Worm (Caenorhabditis elegans) whole organism, young adult: ENCODE results near the gene C56G2.5.

Source experiments
- B0261.1 ChIP-seq: sonication (generic microtip); optimal IDR thresholded peaks from 2 replicates; lab custom pipeline; 2016; ENCODE audit warnings: mild to moderate bottlenecking, missing genetic modification characterization, moderate library complexity, missing compliant biosample characterization
- C06A6.2 ChIP-seq: fragments of 200-800 bp; sonication (Bioruptor generic); conservative IDR thresholded peaks from 2 replicates; pipeline ENCODE4 v1.3.6; 2022; ENCODE audit warnings: missing genetic modification characterization, missing compliant biosample characterization
- F22D6.2 ChIP-seq: sonication (generic microtip); optimal IDR thresholded peaks from 2 replicates; lab custom pipeline; 2016; ENCODE audit warnings: mild to moderate bottlenecking, missing genetic modification characterization, missing compliant biosample characterization
- F23B12.7 ChIP-seq: sonication (generic microtip); optimal IDR thresholded peaks from 2 replicates; lab custom pipeline; 2017; ENCODE audit warnings: missing genetic modification characterization, mild to moderate bottlenecking, missing compliant biosample characterization, antibody characterized with exemption, moderate library complexity; ENCODE audit not compliant: insufficient read depth
- F33H1.4 ChIP-seq: fragments of 200-800 bp; sonication (Bioruptor generic); IDR thresholded peaks from 2 replicates; pipeline ENCODE4 v1.3.6; 2022; ENCODE audit warnings: missing genetic modification reagents, missing genetic modification characterization, missing compliant biosample characterization
- F49E8.2 ChIP-seq: sonication (generic microtip); optimal IDR thresholded peaks from 3 replicates; lab custom pipeline; 2017; ENCODE audit warnings: missing genetic modification characterization, mild to moderate bottlenecking, missing compliant biosample characterization, antibody characterized with exemption, moderate library complexity; ENCODE audit not compliant: insufficient read depth
- F52B5.7 ChIP-seq: sonication (generic microtip); optimal IDR thresholded peaks from 2 replicates; lab custom pipeline; 2016; ENCODE audit warnings: mild to moderate bottlenecking, missing genetic modification characterization, missing compliant biosample characterization
- K12H6.12 ChIP-seq: fragments of 200-800 bp; sonication (Bioruptor generic); optimal IDR thresholded peaks from 2 replicates; lab custom pipeline; 2018; ENCODE audit warnings: mild to moderate bottlenecking, missing genetic modification characterization, missing compliant biosample characterization
- Y53G8AR.9 ChIP-seq: fragments of 200-800 bp; sonication (Bioruptor generic); conservative IDR thresholded peaks from 2 replicates; pipeline ENCODE4 v1.3.6; 2022; ENCODE audit warnings: missing genetic modification reagents, missing genetic modification characterization, missing compliant biosample characterization
- ZK185.1 ChIP-seq: sonication (generic microtip); optimal IDR thresholded peaks from 2 replicates; lab custom pipeline; 2016; ENCODE audit warnings: mild to moderate bottlenecking, missing genetic modification characterization, missing compliant biosample characterization; ENCODE audit not compliant: poor library complexity, severe bottlenecking
- atf-7 ChIP-seq: sonication (generic microtip); optimal IDR thresholded peaks from 2 replicates; lab custom pipeline; 2017; ENCODE audit warnings: mild to moderate bottlenecking, missing genetic modification characterization, missing compliant biosample characterization
- cebp-1 ChIP-seq, 2 experiments: fragments of 200-800 bp in 1 of 2; sonication (Bioruptor generic) in 1 of 2; sonication (generic microtip) in 1 of 2; IDR thresholded peaks in 1 of 2; optimal IDR thresholded peaks in 1 of 2; 2 replicates each; pipeline versions ENCODE4 v1.3.6 to Lab custom; 2017 to 2022; ENCODE audit warnings: missing compliant biosample characterization in 2 of 2, missing genetic modification characterization in 2 of 2, mild to moderate bottlenecking in 1 of 2, missing genetic modification reagents in 1 of 2, moderate library complexity in 1 of 2
- ceh-27 ChIP-seq: fragments of 200-800 bp; sonication (Bioruptor generic); optimal IDR thresholded peaks from 2 replicates; lab custom pipeline; 2018; ENCODE audit warnings: mild to moderate bottlenecking, missing genetic modification characterization, moderate library complexity, missing compliant biosample characterization
- dox-1 ChIP-seq: fragments of 200-800 bp; sonication (Bioruptor generic); IDR thresholded peaks from 2 replicates; pipeline ENCODE4 v1.3.6; 2022; ENCODE audit warnings: missing genetic modification reagents, missing genetic modification characterization, missing compliant biosample characterization
- ekl-4 ChIP-seq: fragments of 200-800 bp; sonication (Bioruptor generic); IDR thresholded peaks from 2 replicates; pipeline ENCODE4 v1.3.6; 2022; ENCODE audit warnings: missing genetic modification reagents, missing genetic modification characterization, missing compliant biosample characterization
- gei-17 ChIP-seq: fragments of 200-800 bp; sonication (Bioruptor generic); optimal IDR thresholded peaks from 2 replicates; lab custom pipeline; 2018; ENCODE audit warnings: mild to moderate bottlenecking, missing genetic modification characterization, missing compliant biosample characterization
- hlh-26 ChIP-seq: fragments of 200-800 bp; sonication (Bioruptor generic); conservative IDR thresholded peaks from 2 replicates; pipeline ENCODE4 v1.3.6; 2022; ENCODE audit warnings: missing genetic modification reagents, missing genetic modification characterization, missing compliant biosample characterization
- hsf-1 ChIP-seq: fragments of 200-800 bp; sonication (Bioruptor generic); IDR thresholded peaks from 2 replicates; pipeline ENCODE4 v1.3.6; 2022; ENCODE audit warnings: missing genetic modification reagents, missing genetic modification characterization, missing compliant biosample characterization
- let-607 ChIP-seq, 2 experiments: fragments of 200-800 bp in 1 of 2; sonication (Bioruptor generic) in 1 of 2; sonication (generic microtip) in 1 of 2; optimal IDR thresholded peaks; 2 replicates each; lab custom pipeline; 2016 to 2018; ENCODE audit warnings: mild to moderate bottlenecking in 2 of 2, missing compliant biosample characterization in 2 of 2, missing genetic modification characterization in 2 of 2, moderate library complexity in 2 of 2, missing genotype in 1 of 2
- lin-40 ChIP-seq: sonication (generic microtip); optimal IDR thresholded peaks from 2 replicates; lab custom pipeline; 2016; ENCODE audit warnings: missing genetic modification characterization, mild to moderate bottlenecking, missing compliant biosample characterization, missing genotype, missing genetic modification reagents
- lir-1 ChIP-seq: fragments of 200-800 bp; sonication (Bioruptor generic); conservative IDR thresholded peaks from 2 replicates; pipeline ENCODE4 v1.3.6; 2022; ENCODE audit warnings: missing genetic modification reagents, missing genetic modification characterization, missing compliant biosample characterization
- lsy-27 ChIP-seq: sonication (generic microtip); optimal IDR thresholded peaks from 2 replicates; lab custom pipeline; 2017; ENCODE audit warnings: missing genetic modification characterization, mild to moderate bottlenecking, missing compliant biosample characterization, antibody characterized with exemption, missing genotype, borderline replicate concordance; ENCODE audit not compliant: insufficient read depth
- madf-10 ChIP-seq: sonication (generic microtip); optimal IDR thresholded peaks from 2 replicates; lab custom pipeline; 2016; ENCODE audit warnings: mild to moderate bottlenecking, missing genetic modification characterization, missing compliant biosample characterization
- mes-4 ChIP-seq: sonication (generic microtip); optimal IDR thresholded peaks from 2 replicates; lab custom pipeline; 2016; ENCODE audit warnings: missing genotype, missing genetic modification characterization, missing compliant biosample characterization
- nfya-1 ChIP-seq: sonication (generic microtip); optimal IDR thresholded peaks from 2 replicates; lab custom pipeline; 2017; ENCODE audit warnings: antibody characterized with exemption, missing compliant biosample characterization, missing genetic modification characterization, borderline replicate concordance; ENCODE audit not compliant: insufficient read depth
- nfyb-1 ChIP-seq: fragments of 200-800 bp; sonication (Bioruptor generic); IDR thresholded peaks from 2 replicates; pipeline ENCODE4 v1.3.6; 2022; ENCODE audit warnings: missing genetic modification reagents, missing genetic modification characterization, missing compliant biosample characterization
- nhr-80 ChIP-seq: sonication (generic microtip); optimal IDR thresholded peaks from 2 replicates; lab custom pipeline; 2016; ENCODE audit warnings: missing genetic modification characterization, missing compliant biosample characterization
- pbrm-1 ChIP-seq: fragments of 200-800 bp; sonication (Bioruptor generic); IDR thresholded peaks from 2 replicates; pipeline ENCODE4 v1.3.6; 2022; ENCODE audit warnings: missing genetic modification reagents, missing genetic modification characterization, missing compliant biosample characterization
- snpc-4 ChIP-seq, 5 experiments: fragments of 150-350 bp in 1 of 5; sonication (generic microtip) in 4 of 5; optimal IDR thresholded peaks; 2 replicates each; lab custom pipeline; 2014 to 2018; ENCODE audit warnings: missing genetic modification characterization in 5 of 5, missing biosample characterization in 3 of 5, antibody characterized with exemption in 2 of 5, mild to moderate bottlenecking in 2 of 5, missing compliant biosample characterization in 2 of 5, missing genotype in 2 of 5, moderate library complexity in 2 of 5, missing genetic modification reagents in 1 of 5
- tbp1 ChIP-seq: fragments of 200-800 bp; sonication (Bioruptor generic); optimal IDR thresholded peaks from 2 replicates; lab custom pipeline; 2018; ENCODE audit warnings: mild to moderate bottlenecking, missing genetic modification characterization, missing compliant biosample characterization
- tbx-9 ChIP-seq: sonication (generic microtip); optimal IDR thresholded peaks from 2 replicates; lab custom pipeline; 2016; ENCODE audit warnings: borderline replicate concordance, missing genetic modification characterization, inconsistent platforms, missing compliant biosample characterization
- unc-62 ChIP-seq: fragments of 150-350 bp; optimal IDR thresholded peaks from 2 replicates; lab custom pipeline; 2014; ENCODE audit warnings: missing biosample characterization, missing genetic modification reagents, missing genetic modification characterization
- zfh-2 ChIP-seq: fragments of 200-800 bp; sonication (Bioruptor generic); conservative IDR thresholded peaks from 2 replicates; pipeline ENCODE4 v1.3.6; 2022; ENCODE audit warnings: missing genetic modification reagents, missing genetic modification characterization, missing compliant biosample characterization
- ztf-22 ChIP-seq: fragments of 200-800 bp; sonication (Bioruptor generic); optimal IDR thresholded peaks from 2 replicates; lab custom pipeline; 2018; ENCODE audit warnings: mild to moderate bottlenecking, missing genetic modification characterization, moderate library complexity, missing compliant biosample characterization
- ztf-25 ChIP-seq: fragments of 200-800 bp; sonication (Bioruptor generic); IDR thresholded peaks from 2 replicates; pipeline ENCODE4 v1.3.6; 2022; ENCODE audit warnings: missing genetic modification reagents, missing genetic modification characterization, missing compliant biosample characterization

The C56G2.5 gene

DNA sequence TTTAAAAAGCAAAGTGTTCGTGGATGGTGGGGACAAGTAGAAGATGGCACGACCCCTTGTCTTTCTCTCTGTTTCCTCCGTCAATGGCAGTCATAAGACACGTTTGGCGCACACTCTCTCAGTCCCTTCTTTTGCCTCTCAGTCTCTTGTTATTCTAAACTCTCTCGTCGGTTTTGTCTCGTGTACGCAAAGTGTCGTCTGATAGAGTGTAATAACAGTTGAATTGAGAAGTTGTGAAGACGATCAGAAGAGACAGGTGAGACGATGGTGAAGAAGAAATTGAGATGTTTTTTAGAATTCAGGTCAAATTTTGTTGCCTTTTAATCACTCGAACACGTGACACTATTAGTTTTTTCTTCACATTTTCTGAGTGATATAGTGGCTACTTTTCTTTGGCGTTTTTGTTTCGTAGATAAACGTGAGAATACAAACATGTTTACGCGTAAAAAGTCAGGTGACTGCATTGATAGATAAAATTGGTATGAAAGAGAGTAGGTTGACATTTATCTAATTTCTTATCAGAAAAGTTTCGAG is 20.9 kb downstream of the C56G2.5 start, which contains the start of gene F47D12.9 (continued):
- TF ChIP-seq pbrm-1 (GFP tag; lab: Robert Waterston, UW) (0 out of 2 replicates have a peak, but pooled peaks have one; percentile 46), F22D6.2 (tag; lab: Kevin White, UChicago) (peak; percentile 30), hsf-1 (GFP tag; lab: Robert Waterston, UW) (no peak), atf-7 (tag; lab: Kevin White, UChicago) (no peak), dox-1 (GFP tag; lab: Robert Waterston, UW) (peak; percentile 62; the same call in 1 of the 2 replicates), ceh-27 (GFP tag; lab: Kevin White, UChicago) (peak; percentile 78), ekl-4 (GFP tag; lab: Robert Waterston, UW) (peak; percentile 45; the same call in 1 of the 2 replicates), cebp-1 (GFP tag; IDR thresholded peaks at IDR 0.05; lab: Robert Waterston, UW) (no peak), cebp-1 (tag; optimal IDR thresholded peaks at IDR 0.05; lab: Kevin White, UChicago) (peak; percentile 74), ztf-22 (no peak), snpc-4 (GFP tag; optimal IDR thresholded peaks at IDR 0.05; lab: Kevin White, UChicago) (no peak), snpc-4 (tag; optimal IDR thresholded peaks at IDR 0.05; lab: Kevin White, UChicago) (peak in 2 of 4 experiments; percentile 8 to 39), nfya-1 (no peak), lin-40 (tag; lab: Kevin White, UChicago) (peak; percentile 81), C06A6.2 (GFP tag; lab: Robert Waterston, UW) (0 out of 2 replicates have a peak, but pooled peaks have one; percentile 26), hlh-26 (GFP tag; lab: Robert Waterston, UW) (no peak), let-607 (tag; optimal IDR thresholded peaks at IDR 0.05; lab: Kevin White, UChicago) (peak in 1 of 2 experiments; percentile 21), F49E8.2 (no peak), K12H6.12 (tag; lab: Kevin White, UChicago) (peak; percentile 82), F23B12.7 (tag; lab: Kevin White, UChicago) (peak; percentile 22)

DNA sequence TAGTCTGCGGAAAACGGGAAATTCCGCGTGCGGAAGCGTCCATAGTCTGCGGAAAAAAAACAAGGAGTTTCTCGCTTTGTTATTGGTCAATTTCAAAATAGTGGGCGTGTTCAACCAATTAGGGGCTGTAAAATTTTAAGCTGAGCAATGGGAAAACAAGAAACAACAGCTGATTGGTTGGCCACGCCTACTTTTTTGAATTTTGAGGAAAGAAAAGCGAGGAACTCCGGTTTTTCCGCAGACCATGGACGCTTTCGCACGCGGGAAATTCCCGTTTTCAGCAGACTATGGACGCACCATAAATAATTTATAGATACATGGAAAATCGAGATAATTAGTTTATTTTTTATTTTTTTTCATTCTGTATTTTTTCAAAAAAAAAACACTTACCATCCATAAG is 22.4 kb downstream of the C56G2.5 start:
- TF ChIP-seq nfyb-1 (GFP tag; lab: Robert Waterston, UW) = peak; percentile 76

DNA sequence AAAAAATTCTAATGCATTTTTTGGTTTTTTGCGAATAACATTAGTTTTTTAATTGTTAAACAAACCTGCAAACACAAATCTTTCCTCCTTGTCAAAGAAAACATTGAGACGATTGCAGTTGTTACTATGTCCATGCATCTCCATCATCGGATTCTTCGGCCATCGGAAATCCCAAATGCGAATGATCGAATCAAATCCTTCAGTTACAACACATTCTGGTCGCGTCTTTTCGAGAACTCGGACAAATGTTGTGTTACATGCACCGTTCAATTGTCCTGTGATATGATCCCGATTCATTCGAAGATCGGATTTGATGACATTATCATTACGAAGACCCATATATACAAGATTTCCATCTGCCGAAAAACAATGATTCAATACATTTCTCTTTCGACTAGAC is 23.7 kb downstream of the C56G2.5 start:
- no peak for TF ChIP-seq gei-17 (GFP tag; lab: Kevin White, UChicago)
- no peak for TF ChIP-seq F49E8.2
- TF ChIP-seq unc-62 (GFP tag; lab: Kevin White, UChicago) = no peak
- TF ChIP-seq Y53G8AR.9 (GFP tag; lab: Robert Waterston, UW) = no peak
- TF ChIP-seq zfh-2 (GFP tag; lab: Robert Waterston, UW) = no peak
- TF ChIP-seq F52B5.7 (tag; lab: Kevin White, UChicago) = no peak
- no peak for TF ChIP-seq F33H1.4 (GFP tag; lab: Robert Waterston, UW)
- no peak for TF ChIP-seq B0261.1
- no peak for TF ChIP-seq lsy-27 (tag; lab: Kevin White, UChicago)
- no peak for TF ChIP-seq lin-40 (tag; lab: Kevin White, UChicago)
- TF ChIP-seq mes-4 = no peak
- no peak for TF ChIP-seq lir-1 (GFP tag; lab: Robert Waterston, UW)
- no peak for TF ChIP-seq madf-10 (tag; lab: Kevin White, UChicago)
- TF ChIP-seq nhr-80 = no peak
- TF ChIP-seq ztf-25 (GFP tag; lab: Robert Waterston, UW) = no peak
- TF ChIP-seq tbp1 (GFP tag; lab: Kevin White, UChicago) = no peak
- no peak for TF ChIP-seq ZK185.1
- TF ChIP-seq tbx-9 (tag; lab: Kevin White, UChicago) = no peak
